Worm (Caenorhabditis elegans): ENCODE results near the gene alh-8.

DNA sequence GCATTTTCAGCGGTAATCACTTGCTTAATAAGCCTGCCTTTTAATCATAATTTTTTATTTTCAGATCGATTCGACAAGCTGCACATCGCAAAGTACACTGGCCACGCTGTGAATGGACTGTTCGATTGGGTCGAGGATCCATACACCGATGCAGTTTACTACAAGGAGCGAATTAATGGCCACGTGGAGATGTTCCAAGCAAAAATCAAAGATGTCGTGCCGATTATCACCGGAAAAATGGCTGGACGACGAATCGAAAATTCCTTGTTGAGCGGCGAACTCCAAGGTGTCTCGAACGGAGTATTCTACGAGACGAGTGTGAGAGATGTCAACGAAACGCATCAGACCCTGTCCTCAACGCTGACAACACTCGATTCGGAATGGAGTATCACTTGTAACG is 1.4 kb upstream of the alh-8 start:
- TF ChIP-seq nhr-11 (tag; optimal IDR thresholded peaks at IDR 0.05) (no peak), egl-27 (tag; optimal IDR thresholded peaks at IDR 0.05) (no peak)

Measured in whole organism, L2 larva.